Fruit fly (Drosophila melanogaster) S2 (cell line): ENCODE measurements around the gene CG3386.

ENCODE experiments used
- CG8478 ChIP-seq: fragments of >200 bp; optimal IDR thresholded peaks from 2 replicates; lab custom pipeline; 2018
- CTCF ChIP-seq, 2 experiments: fragments of >200 bp; optimal IDR thresholded peaks; 2 replicates each; lab custom pipeline; 2018

CG3386 gene

DNA sequence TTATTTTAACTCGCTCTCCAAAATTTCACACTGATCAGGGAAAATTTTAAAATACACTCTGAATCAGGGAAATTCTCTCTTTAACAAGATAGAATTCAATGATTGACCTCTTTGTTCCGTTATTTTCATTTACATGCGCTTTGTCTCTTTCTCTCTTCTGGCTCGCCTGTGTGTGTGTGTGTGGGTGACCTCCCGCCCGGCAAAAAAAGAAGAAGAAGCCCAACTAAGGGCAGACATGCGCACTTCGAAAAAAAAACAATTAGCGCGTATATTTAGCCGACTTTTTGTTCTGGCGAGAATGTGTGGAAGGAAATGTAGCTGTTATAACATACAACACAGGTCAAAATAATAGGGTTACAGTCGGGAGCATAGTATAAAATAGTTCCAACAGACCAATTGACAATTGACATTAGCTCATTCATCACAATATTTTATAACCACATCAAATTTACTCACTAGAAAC is at the start of gene CG3386:
Gene CG3386 (minus strand): TSS at position 51 of the 463 bp plus-strand sequence.
- TF ChIP-seq CTCF (optimal IDR thresholded peaks at IDR 0.05; lab: Kevin White, UChicago) (no peak), CG8478 (lab: Kevin White, UChicago) (no peak)

DNA sequence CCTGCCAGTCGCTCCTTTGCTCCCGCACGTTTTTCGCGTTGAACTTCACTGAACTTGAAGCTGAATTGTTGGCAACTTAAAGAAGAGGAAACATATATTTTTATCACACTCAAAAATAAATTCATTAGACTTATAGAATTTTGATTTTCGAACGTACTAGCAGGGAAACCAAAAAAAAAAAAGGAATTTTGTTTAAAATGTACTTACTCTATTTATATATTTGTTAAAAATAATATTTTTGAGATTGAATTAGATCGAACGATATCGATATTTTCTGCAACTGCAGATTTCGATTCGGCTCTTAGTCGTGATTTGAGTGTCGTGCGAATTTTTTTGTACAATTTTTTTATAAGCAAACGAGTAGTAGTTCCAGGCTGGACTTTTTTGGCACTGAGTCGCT is 49.2 kb upstream of the CG3386 start:
- no peak for TF ChIP-seq CG8478 (lab: Kevin White, UChicago)
- TF ChIP-seq CTCF (optimal IDR thresholded peaks at IDR 0.05; lab: Kevin White, UChicago), result no peak

DNA sequence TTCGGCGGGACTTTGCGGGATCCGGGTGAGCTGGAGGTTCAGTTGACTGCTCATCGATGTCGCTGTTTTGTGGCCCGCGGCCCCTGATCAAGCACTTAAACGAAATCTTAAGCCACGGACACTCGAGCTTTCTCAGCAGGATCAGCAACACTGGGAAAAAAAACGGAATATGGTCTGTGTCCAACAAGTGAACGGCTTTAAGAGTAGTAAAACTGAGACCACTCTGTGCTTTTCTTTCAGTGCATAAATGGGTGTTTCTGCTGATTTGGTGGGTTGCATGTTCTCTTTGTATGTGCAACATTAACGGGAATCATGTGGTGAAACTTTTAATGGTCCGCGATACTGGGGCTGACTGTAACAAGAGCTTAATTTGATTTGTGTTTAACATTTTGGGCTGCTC is 47.1 kb upstream of the CG3386 start:
- TF ChIP-seq CG8478 (lab: Kevin White, UChicago) (no peak), CTCF (optimal IDR thresholded peaks at IDR 0.05; lab: Kevin White, UChicago) (no peak)

DNA sequence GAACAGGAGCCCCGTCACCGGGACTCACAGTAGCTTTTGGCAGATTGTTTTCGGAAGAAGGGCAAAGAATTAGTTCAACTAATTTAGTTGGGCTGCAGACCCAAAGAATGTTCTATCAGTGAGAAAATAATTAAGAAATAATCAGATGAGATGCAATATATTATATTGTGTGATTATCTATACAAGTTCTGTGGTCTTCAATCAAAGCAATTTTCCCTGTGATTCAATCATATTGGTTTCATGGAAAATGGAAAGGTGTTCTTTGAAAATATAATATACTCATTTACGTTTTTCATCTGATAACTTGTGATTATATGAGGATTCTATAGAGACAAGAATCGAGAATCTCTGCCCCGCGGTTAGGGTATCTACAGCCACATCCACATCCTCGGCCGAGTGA is 46.3 kb upstream of the CG3386 start:
- TF ChIP-seq CTCF (optimal IDR thresholded peaks at IDR 0.05; lab: Kevin White, UChicago) (no peak), CG8478 (lab: Kevin White, UChicago) (no peak)

DNA sequence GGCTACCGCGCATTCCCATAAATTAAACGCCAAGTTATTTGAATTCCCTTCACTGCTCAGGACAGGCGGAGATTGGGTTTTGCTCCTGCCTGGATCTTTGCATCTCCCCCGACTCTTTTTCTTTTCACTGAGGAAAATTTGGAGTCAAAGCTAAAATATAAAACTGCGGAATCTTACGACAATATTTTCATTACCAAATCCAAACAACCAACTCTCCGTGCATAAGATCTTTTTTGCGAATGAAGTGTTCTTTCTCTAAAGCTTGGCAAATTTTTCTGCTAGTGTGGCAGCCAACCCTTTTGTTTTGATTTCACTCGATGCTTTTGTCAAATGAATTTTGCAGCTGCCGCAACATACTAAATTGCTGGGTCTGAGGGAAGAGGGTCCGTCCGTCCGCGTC is 45.6 kb upstream of the CG3386 start:
- TF ChIP-seq CG8478 (lab: Kevin White, UChicago), result no peak
- TF ChIP-seq CTCF (optimal IDR thresholded peaks at IDR 0.05; lab: Kevin White, UChicago), result no peak

DNA sequence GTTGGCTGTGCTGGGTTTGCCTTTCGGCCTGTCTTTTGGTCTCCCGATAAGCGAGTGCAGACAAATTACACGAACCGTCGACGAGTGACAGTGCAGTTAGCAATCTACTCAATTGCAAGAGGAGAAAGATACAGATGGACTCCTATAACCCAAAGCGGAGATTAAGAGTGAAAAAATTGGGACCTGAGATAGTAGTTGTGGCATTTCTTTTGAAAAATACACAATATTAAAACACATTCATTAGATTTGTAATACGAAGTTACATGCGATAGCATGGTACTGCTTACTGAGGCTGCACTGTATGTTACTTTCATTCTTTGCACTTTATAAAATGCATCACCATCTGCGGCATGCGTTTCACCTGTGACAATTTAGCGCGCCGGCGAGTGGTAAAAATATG is 44.9 kb upstream of the CG3386 start:
- no peak for TF ChIP-seq CTCF (optimal IDR thresholded peaks at IDR 0.05; lab: Kevin White, UChicago)
- TF ChIP-seq CG8478 (lab: Kevin White, UChicago), result no peak

DNA sequence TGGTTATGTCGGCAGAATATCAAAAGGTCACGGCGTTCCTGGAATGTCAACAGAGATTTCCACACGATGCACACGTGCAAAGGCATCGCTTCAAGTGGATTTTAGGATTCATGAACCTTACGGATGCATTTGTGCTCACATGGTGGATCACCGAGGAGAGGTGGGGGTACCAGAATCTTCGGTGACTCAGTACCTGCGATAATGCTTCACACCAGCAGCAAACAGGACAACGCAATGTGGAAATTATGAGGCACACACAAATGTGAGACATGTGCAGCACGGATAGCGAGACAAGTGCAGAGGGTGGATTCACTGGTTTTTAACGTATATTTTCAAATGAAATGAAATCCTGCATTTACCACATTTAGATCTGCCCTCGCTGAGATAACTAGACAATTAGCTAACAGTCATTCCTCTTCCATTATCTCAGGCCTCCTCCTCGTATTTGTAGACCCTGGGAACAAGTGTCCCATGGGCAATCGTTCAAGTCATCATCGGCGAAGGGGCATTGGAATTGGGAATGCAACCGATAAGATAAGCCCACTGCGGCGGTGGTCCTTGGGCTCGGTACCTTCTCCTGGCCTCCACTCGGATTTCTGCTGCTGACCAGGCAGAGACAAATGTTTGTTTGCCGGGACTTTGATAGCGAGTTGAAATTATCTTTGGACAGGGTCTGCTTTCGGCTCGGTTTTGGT is 44.4 kb upstream of the CG3386 start:
- TF ChIP-seq CG8478 (lab: Kevin White, UChicago), result no peak
- no peak for TF ChIP-seq CTCF (optimal IDR thresholded peaks at IDR 0.05; lab: Kevin White, UChicago)

DNA sequence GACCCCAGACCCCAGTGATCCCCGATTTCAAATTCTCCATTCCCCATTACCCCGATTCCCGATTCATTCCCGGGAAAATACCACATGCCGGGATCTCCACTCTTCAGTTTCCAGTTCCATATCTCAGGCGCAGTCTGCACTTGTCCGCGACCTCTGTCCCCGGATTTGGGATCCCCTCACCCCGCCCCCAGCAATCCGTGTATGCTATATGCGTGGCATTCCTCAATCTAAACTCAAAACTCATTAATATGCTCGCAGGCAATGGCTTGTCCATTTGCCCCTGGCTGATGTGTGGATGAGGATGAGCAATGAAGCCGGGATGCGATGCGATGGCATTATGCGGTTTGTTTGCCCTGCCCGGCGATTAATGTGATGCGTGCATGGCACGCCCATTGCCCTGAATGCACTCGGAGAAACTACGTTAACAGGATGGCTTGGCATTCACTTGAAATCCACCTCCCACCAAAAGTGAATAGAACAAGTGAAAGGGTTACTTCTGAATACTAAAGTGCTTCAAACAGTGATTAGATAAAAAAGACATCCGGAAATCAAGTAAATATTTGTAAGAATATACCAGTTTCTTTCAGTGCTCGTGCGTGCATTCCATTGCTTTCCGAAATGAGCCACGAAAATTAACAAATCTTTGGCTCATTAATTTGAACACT is 43.4 kb upstream of the CG3386 start:
- TF ChIP-seq CTCF (optimal IDR thresholded peaks at IDR 0.05; lab: Kevin White, UChicago), result no peak
- TF ChIP-seq CG8478 (lab: Kevin White, UChicago), result no peak

DNA sequence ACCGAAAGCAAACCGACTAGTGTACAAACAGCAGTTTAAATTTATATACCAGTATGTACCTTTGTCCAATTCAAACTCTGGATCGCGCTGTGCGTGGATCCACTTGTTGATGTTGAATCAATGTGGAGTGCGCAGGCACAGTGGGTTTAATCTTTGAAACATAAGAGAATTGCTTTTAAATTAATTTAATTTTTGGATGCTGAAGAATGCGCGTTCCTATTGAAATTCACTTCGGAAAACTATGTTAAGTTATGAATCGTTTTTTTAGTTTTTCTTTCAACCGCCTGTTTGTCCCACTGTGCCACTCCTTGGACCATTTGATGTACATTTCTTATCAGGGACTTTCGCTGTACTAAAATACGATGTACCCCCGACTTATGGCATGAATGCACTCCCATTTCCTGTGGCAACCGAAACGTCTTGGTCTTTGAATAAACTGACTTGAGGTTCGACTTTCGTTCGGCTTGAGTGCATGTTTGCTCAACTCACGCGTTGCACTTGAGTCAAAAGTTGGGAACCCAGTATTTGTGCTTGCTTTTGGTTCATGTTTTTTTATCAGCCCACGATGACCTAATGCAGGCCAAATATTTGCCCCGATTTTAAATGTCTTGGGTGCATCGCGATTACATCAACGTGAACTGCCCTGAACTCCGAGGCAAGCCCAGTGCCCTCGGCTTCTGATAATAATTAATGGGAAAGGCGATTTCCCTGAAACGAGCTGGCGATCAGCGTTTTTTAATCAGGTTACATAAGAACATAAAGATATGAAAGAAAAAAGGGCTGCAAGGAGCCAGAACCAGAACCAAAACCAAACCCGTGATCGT is 42.5 kb upstream of the CG3386 start:
- no peak for TF ChIP-seq CG8478 (lab: Kevin White, UChicago)
- TF ChIP-seq CTCF (optimal IDR thresholded peaks at IDR 0.05; lab: Kevin White, UChicago), result no peak

DNA sequence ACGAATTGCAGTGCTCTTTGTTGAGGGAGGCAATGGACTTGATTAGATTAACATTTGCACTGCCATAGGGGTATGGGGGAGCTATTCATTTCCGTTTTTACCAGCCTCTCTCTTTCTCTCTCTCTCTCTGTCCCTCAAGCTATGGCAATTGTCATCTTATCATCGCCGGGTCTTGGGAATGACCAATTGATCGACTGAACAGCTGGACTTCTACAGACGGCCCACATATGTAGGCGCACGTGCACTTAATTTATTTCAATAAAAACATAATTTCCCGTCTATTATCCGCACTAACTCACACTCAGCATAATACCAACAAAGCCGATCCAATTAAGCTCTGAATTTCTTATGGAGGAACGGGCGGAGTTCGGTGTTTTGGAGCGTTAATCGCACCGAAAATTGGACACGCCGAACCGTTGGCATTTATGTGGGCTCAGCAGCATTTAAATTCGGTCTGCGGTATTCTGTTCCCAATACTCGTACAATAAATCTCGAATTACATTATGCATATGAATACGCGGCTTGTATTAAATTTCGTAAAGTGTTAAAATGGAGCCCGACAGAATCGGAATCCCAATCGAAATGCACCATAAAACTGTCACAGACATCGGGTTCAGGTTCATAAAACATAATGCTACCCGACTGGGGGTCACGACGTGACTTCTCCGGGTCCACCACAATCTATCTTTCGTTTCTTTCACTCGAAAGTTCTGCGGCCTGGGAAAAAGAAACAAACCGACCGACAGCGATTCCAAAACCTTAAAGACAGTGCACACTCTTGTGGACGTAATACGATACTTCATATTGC is 41.6 kb upstream of the CG3386 start:
- TF ChIP-seq CG8478 (lab: Kevin White, UChicago) (no peak), CTCF (optimal IDR thresholded peaks at IDR 0.05; lab: Kevin White, UChicago) (no peak)

DNA sequence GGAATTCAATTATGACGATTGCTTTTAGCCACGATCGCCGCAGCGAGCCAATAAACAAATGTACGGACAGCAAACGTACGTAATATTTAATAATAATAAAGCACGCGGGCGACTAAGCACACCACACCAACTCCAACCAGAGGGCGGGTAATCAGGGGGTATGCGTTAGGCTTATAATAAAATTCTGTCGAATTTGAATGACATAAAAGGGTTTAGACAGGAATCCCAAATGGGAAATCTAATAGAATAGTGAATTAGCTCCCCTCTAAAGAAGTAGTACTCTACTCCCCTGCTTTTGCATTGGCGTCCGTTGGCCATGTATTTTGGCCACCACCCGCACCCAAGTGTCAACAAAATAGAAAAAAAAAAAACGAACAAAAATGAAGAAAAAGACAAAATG is 40.1 kb upstream of the CG3386 start:
- no peak for TF ChIP-seq CG8478 (lab: Kevin White, UChicago)
- no peak for TF ChIP-seq CTCF (optimal IDR thresholded peaks at IDR 0.05; lab: Kevin White, UChicago)

DNA sequence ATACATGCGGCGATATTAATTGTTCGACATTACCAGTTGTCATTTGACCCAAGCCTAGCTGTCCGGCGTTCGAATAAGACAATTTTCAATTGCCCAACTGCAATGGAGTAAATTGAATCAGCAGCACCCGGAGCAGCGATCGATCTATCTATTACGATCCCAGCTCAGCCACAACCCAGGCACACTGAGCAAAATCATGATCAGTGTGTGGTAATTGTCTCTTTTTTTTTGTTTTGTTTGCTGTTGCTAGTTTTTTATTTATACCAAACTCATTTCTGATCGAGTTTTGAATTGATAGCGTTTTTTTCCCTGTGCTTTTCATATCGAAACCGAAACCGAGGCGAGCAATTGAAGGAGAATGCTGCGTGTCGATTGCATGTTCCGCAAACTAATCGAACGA is 39.6 kb upstream of the CG3386 start:
- TF ChIP-seq CTCF (optimal IDR thresholded peaks at IDR 0.05; lab: Kevin White, UChicago) (no peak), CG8478 (lab: Kevin White, UChicago) (no peak)

DNA sequence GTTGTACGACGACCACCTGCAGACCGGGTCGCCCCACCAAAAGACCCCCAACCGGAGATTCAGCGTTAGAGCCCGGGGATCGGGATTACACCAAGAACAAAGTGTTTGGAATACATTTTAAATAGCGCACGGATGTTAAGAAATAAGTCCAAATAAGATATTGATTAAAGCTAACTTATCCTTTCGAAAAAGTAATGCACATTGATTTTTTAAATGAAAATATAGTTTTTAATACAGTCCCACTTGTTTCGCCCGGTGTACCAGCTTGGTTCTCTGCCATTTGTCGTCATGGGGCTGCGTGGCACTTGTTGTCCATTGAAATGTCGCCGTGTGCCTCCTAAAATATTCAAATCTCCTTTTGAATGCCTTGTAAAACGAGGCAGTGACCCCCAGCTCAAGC is 38.8 kb upstream of the CG3386 start:
- TF ChIP-seq CTCF (optimal IDR thresholded peaks at IDR 0.05; lab: Kevin White, UChicago) (no peak), CG8478 (lab: Kevin White, UChicago) (no peak)

DNA sequence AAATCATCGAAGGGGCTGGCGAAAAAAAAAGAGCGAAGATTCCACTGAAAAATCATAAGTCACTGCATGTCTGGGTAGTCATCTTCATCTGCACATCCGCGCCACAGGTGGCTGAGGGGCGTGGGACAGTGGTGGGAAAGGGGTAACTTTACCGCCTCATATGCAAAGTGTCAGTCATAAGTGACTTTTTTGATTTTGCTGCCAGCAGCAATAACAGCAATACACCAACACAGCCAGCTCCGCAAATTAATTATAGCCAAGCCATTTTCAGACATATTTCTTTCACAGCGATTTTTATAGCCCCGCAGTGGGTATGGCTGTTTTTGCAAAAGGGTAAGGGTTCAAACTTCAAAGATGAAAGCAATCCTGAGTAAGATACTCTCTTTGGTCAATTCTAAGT is 36.1 kb upstream of the CG3386 start:
- TF ChIP-seq CTCF (optimal IDR thresholded peaks at IDR 0.05; lab: Kevin White, UChicago) (no peak), CG8478 (lab: Kevin White, UChicago) (no peak)
